Worm (Caenorhabditis elegans) whole organism, L1 larva: Measurements from ENCODE around the gene mboa-4.

Experiments
- C04F5.9 ChIP-seq: sonication (generic microtip); optimal IDR thresholded peaks from 2 replicates; lab custom pipeline; 2016; ENCODE audit warnings: missing genetic modification characterization, missing compliant biosample characterization
- C16A3.4 ChIP-seq: fragments of 150-350 bp; optimal IDR thresholded peaks from 2 replicates; lab custom pipeline; 2014; ENCODE audit warnings: missing biosample characterization, missing genetic modification characterization
- aly-2 ChIP-seq: fragments of 150-350 bp; optimal IDR thresholded peaks from 2 replicates; lab custom pipeline; 2014; ENCODE audit warnings: missing biosample characterization, missing genetic modification characterization
- ama-1 ChIP-seq: fragments of 150-350 bp; optimal IDR thresholded peaks from 2 replicates; lab custom pipeline; 2014
- blmp-1 ChIP-seq: fragments of 150-350 bp; optimal IDR thresholded peaks from 2 replicates; lab custom pipeline; 2014; ENCODE audit warnings: missing biosample characterization, missing genetic modification characterization
- ceh-88 ChIP-seq: fragments of 200-800 bp; sonication (Bioruptor generic); IDR thresholded peaks from 2 replicates; pipeline ENCODE4 v1.3.6; 2022; ENCODE audit warnings: missing genetic modification characterization, missing compliant biosample characterization
- ceh-90 ChIP-seq: sonication (generic microtip); optimal IDR thresholded peaks from 2 replicates; lab custom pipeline; 2016; ENCODE audit warnings: missing genetic modification characterization, missing compliant biosample characterization
- ces-1 ChIP-seq: fragments of 150-350 bp; optimal IDR thresholded peaks from 2 replicates; lab custom pipeline; 2014; ENCODE audit warnings: missing biosample characterization, missing genetic modification reagents, missing genetic modification characterization
- dpl-1 ChIP-seq, 3 experiments: fragments of 150-350 bp in 2 of 3; sonication (generic microtip) in 1 of 3; optimal IDR thresholded peaks; 2 replicates each; lab custom pipeline; 2014 to 2017; ENCODE audit warnings: missing biosample characterization in 3 of 3, missing genetic modification characterization in 3 of 3, missing genetic modification reagents in 3 of 3
- efl-1 ChIP-seq, 4 experiments: fragments of 150-350 bp; optimal IDR thresholded peaks in 3 of 4; peaks in 1 of 4; 1 replicate in 1 of 4; 2 replicates in 3 of 4; lab custom pipeline; 2014; ENCODE audit warnings: missing biosample characterization in 2 of 4, missing genetic modification characterization in 2 of 4, missing genetic modification reagents in 2 of 4
- elt-2 ChIP-seq: sonication (generic microtip); optimal IDR thresholded peaks from 2 replicates; lab custom pipeline; 2016; ENCODE audit warnings: missing genetic modification characterization, mild to moderate bottlenecking, inconsistent platforms, missing compliant biosample characterization, missing genetic modification reagents
- elt-3 ChIP-seq, 6 experiments: fragments of 150-350 bp in 1 of 6; sonication (generic microtip); optimal IDR thresholded peaks; 2 replicates each; lab custom pipeline; 2017 to 2018; ENCODE audit warnings: missing biosample characterization in 6 of 6, missing genetic modification characterization in 6 of 6, inconsistent platforms in 1 of 6
- ets-5 ChIP-seq: fragments of 200-800 bp; sonication (Bioruptor generic); IDR thresholded peaks from 2 replicates; pipeline ENCODE4 v1.3.6; 2022; ENCODE audit warnings: missing genetic modification characterization, missing compliant biosample characterization
- fkh-10 ChIP-seq: sonication (generic microtip); optimal IDR thresholded peaks from 2 replicates; lab custom pipeline; 2017; ENCODE audit warnings: missing biosample characterization, missing genetic modification reagents, missing genetic modification characterization
- fkh-4 ChIP-seq: sonication (generic microtip); optimal IDR thresholded peaks from 2 replicates; lab custom pipeline; 2016; ENCODE audit warnings: missing compliant biosample characterization, missing genetic modification characterization, borderline replicate concordance
- fkh-8 ChIP-seq: sonication (generic microtip); optimal IDR thresholded peaks from 2 replicates; lab custom pipeline; 2016; ENCODE audit warnings: mild to moderate bottlenecking, missing genetic modification characterization, missing compliant biosample characterization
- hlh-4 ChIP-seq: sonication (generic microtip); optimal IDR thresholded peaks from 2 replicates; lab custom pipeline; 2016; ENCODE audit warnings: mild to moderate bottlenecking, missing genetic modification characterization, missing compliant biosample characterization
- irx-1 ChIP-seq: sonication (generic microtip); optimal IDR thresholded peaks from 2 replicates; lab custom pipeline; 2016; ENCODE audit warnings: missing genetic modification characterization, missing compliant biosample characterization
- isw-1 ChIP-seq: fragments of 200-800 bp; sonication (Bioruptor generic); IDR thresholded peaks from 2 replicates; pipeline ENCODE4 v1.3.6; 2022; ENCODE audit warnings: missing genetic modification characterization, missing compliant biosample characterization
- lin-13 ChIP-seq: fragments of 150-350 bp; optimal IDR thresholded peaks from 2 replicates; lab custom pipeline; 2014; ENCODE audit warnings: missing biosample characterization, missing genetic modification reagents, missing genetic modification characterization
- lin-14 ChIP-seq: fragments of 200-800 bp; sonication (Bioruptor generic); optimal IDR thresholded peaks from 2 replicates; lab custom pipeline; 2018; ENCODE audit warnings: mild to moderate bottlenecking, missing genetic modification characterization, moderate library complexity, missing compliant biosample characterization
- lin-35 ChIP-seq, 2 experiments: fragments of 150-350 bp; optimal IDR thresholded peaks; 2 replicates each; lab custom pipeline; 2014; ENCODE audit warnings: missing biosample characterization in 2 of 2, missing genetic modification characterization in 2 of 2, missing genetic modification reagents in 2 of 2
- lir-3 ChIP-seq: sonication (generic microtip); optimal IDR thresholded peaks from 2 replicates; lab custom pipeline; 2016; ENCODE audit warnings: mild to moderate bottlenecking, missing genetic modification characterization, moderate library complexity, missing compliant biosample characterization; ENCODE audit not compliant: poor library complexity
- lsy-2 ChIP-seq, 2 experiments: fragments of 150-350 bp; optimal IDR thresholded peaks; 2 replicates each; lab custom pipeline; 2014; ENCODE audit warnings: missing biosample characterization in 2 of 2, missing genetic modification characterization in 2 of 2
- mep-1 ChIP-seq: fragments of 150-350 bp; optimal IDR thresholded peaks from 2 replicates; lab custom pipeline; 2014; ENCODE audit warnings: missing biosample characterization, missing genetic modification characterization
- nhr-19 ChIP-seq: fragments of 200-800 bp; sonication (Bioruptor generic); conservative IDR thresholded peaks from 2 replicates; pipeline ENCODE4 v1.3.6; 2022; ENCODE audit warnings: missing genetic modification characterization, missing compliant biosample characterization
- nhr-20 ChIP-seq: sonication (generic microtip); optimal IDR thresholded peaks from 2 replicates; lab custom pipeline; 2016; ENCODE audit warnings: mild to moderate bottlenecking, missing genetic modification characterization, missing compliant biosample characterization
- nhr-237 ChIP-seq: fragments of 150-350 bp; optimal IDR thresholded peaks from 2 replicates; lab custom pipeline; 2014; ENCODE audit warnings: missing biosample characterization, missing genetic modification characterization
- nhr-47 ChIP-seq: sonication (generic microtip); optimal IDR thresholded peaks from 2 replicates; lab custom pipeline; 2016; ENCODE audit warnings: mild to moderate bottlenecking, missing genetic modification characterization, moderate library complexity, missing compliant biosample characterization
- nhr-71 ChIP-seq: sonication (generic microtip); optimal IDR thresholded peaks from 2 replicates; lab custom pipeline; 2016; ENCODE audit warnings: mild to moderate bottlenecking, missing genetic modification characterization, moderate library complexity, missing compliant biosample characterization
- nhr-85 ChIP-seq: sonication (generic microtip); peaks from one replicate; lab custom pipeline; 2016; ENCODE audit warnings: missing genetic modification characterization, inconsistent platforms, missing compliant biosample characterization
- nhr-90 ChIP-seq: sonication (generic microtip); optimal IDR thresholded peaks from 2 replicates; lab custom pipeline; 2016; ENCODE audit warnings: mild to moderate bottlenecking, missing genetic modification characterization, missing compliant biosample characterization; ENCODE audit not compliant: poor library complexity
- pax-3 ChIP-seq: fragments of 200-800 bp; sonication (Bioruptor generic); optimal IDR thresholded peaks from 2 replicates; lab custom pipeline; 2018; ENCODE audit warnings: mild to moderate bottlenecking, missing genetic modification characterization, moderate library complexity, missing compliant biosample characterization
- pqm-1 ChIP-seq: sonication (generic microtip); optimal IDR thresholded peaks from 3 replicates; lab custom pipeline; 2017; ENCODE audit warnings: missing biosample characterization, missing genetic modification characterization
- snpc-4 ChIP-seq: fragments of 150-350 bp; optimal IDR thresholded peaks from 2 replicates; lab custom pipeline; 2014; ENCODE audit warnings: missing biosample characterization, missing genetic modification characterization
- snu-23 ChIP-seq: sonication (generic microtip); optimal IDR thresholded peaks from 2 replicates; lab custom pipeline; 2016; ENCODE audit warnings: missing genetic modification characterization, missing compliant biosample characterization
- sox-4 ChIP-seq: sonication (generic microtip); optimal IDR thresholded peaks from 2 replicates; lab custom pipeline; 2016; ENCODE audit warnings: missing genetic modification characterization, missing compliant biosample characterization
- sptf-1 ChIP-seq: fragments of 150-350 bp; optimal IDR thresholded peaks from 2 replicates; lab custom pipeline; 2014; ENCODE audit warnings: missing biosample characterization, missing genetic modification characterization
- sup-37 ChIP-seq: fragments of 200-800 bp; sonication (Bioruptor generic); optimal IDR thresholded peaks from 2 replicates; lab custom pipeline; 2018; ENCODE audit warnings: mild to moderate bottlenecking, missing genetic modification characterization, missing compliant biosample characterization
- swsn-7 ChIP-seq: sonication (generic microtip); optimal IDR thresholded peaks from 2 replicates; lab custom pipeline; 2016; ENCODE audit warnings: missing genetic modification characterization, missing compliant biosample characterization
- unc-130 ChIP-seq: fragments of 150-350 bp; optimal IDR thresholded peaks from 2 replicates; lab custom pipeline; 2017; ENCODE audit warnings: missing biosample characterization, missing genetic modification characterization, inconsistent platforms
- unc-62 ChIP-seq: fragments of 150-350 bp; optimal IDR thresholded peaks from 2 replicates; lab custom pipeline; 2014; ENCODE audit warnings: missing biosample characterization, missing genetic modification reagents, missing genetic modification characterization
- unc-86 ChIP-seq: sonication (generic microtip); optimal IDR thresholded peaks from 2 replicates; lab custom pipeline; 2016; ENCODE audit warnings: missing genetic modification characterization, missing compliant biosample characterization
- unc-98 ChIP-seq: fragments of 200-800 bp; sonication (Bioruptor generic); IDR thresholded peaks from 2 replicates; pipeline ENCODE4 v1.3.6; 2022; ENCODE audit warnings: missing genetic modification characterization, missing compliant biosample characterization
- vab-15 ChIP-seq: sonication (generic microtip); optimal IDR thresholded peaks from 2 replicates; lab custom pipeline; 2017; ENCODE audit warnings: missing genotype, mild to moderate bottlenecking, missing genetic modification characterization, missing compliant biosample characterization
- zag-1 ChIP-seq: fragments of 150-350 bp; optimal IDR thresholded peaks from 2 replicates; lab custom pipeline; 2014; ENCODE audit warnings: missing biosample characterization, missing genetic modification characterization

mboa-4 gene

DNA sequence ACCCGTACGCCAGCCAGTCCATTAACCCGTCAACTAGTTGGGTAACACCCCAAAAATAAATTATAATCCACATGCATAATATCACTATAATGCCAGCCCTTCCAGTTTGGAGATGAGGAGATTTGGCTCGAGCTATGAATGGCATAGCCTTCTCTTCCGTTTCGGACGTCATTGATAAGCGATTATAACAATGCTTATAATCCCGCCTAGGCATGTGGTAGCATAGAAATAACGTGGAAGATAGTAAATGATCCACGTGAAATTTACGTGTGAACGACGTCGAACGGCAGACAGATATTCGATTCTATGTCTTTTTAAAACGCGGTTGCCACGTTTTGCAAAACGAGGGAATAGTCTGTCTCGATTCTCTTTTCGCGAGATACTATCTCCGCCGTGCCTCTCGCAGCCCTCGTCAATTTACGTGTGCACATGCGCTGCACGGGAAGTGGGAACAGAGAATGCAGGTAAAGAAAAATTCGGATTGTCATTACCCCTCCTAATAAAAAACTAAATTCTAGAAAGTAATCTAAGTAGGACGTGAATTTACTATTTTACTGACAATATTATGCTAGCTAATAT lies 10.9 kb downstream of the mboa-4 start (continued):
- peak; percentile 55 for TF ChIP-seq lin-14 (GFP tag; lab: Kevin White, UChicago)
- TF ChIP-seq, all 84 proteins: peak for 18

DNA sequence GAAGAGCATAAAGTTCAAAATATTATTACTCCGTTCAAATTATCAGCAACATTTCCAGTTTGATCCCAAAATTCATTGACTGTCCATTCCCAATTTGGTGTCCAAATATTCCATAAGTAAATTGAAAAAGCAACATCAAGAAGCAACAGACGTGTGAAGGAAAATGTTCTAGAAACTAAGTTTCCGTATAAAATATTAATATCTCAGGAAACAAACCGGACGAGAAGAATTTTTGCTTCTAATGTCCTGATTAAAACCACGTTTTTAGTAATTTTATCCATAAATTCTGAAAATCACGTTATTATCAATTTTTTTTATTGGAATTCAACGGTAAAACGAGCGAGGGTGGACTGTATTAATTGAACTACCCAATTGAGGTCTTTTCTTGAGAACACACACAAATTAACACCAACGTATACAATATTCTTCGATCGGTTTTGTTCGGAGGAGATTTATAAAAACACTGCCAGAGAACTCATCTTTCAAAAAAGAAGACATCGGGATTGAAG lies 12.8 kb downstream of the mboa-4 start, which contains the start of gene pigq-1:
TSS of gene pigq-1 (minus strand) at position 286 of the 509 bp plus-strand sequence.
- TF ChIP-seq nhr-19 (GFP tag; lab: Robert Waterston, UW) (peak; percentile 26; the same call in 1 of the 2 replicates), unc-98 (GFP tag; lab: Robert Waterston, UW) (no peak), nhr-71 (tag; lab: Kevin White, UChicago) (peak; percentile 42), isw-1 (GFP tag; lab: Robert Waterston, UW) (no peak), pqm-1 (tag; lab: Kevin White, UChicago) (no peak), ama-1 (peak; percentile 64), mep-1 (tag; lab: Kevin White, UChicago) (no peak), swsn-7 (tag; lab: Kevin White, UChicago) (no peak), irx-1 (tag; lab: Kevin White, UChicago) (no peak), lin-35 (GFP tag; optimal IDR thresholded peaks at IDR 0.05; lab: Kevin White, UChicago) (no peak), vab-15 (tag; lab: Kevin White, UChicago) (no peak), hlh-4 (tag; lab: Kevin White, UChicago) (no peak), fkh-4 (tag; lab: Kevin White, UChicago) (no peak), snpc-4 (tag; lab: Kevin White, UChicago) (no peak), nhr-90 (tag; lab: Kevin White, UChicago) (peak; percentile 55), sox-4 (tag; lab: Kevin White, UChicago) (no peak), zag-1 (tag; lab: Kevin White, UChicago) (no peak), nhr-237 (tag; lab: Kevin White, UChicago) (no peak), elt-2 (tag; lab: Kevin White, UChicago) (peak; percentile 20), snu-23 (peak; percentile 31), efl-1 (optimal IDR thresholded peaks at IDR 0.05; lab: Kevin White, UChicago) (peak in 1 of 2 experiments; percentile 13), efl-1 (GFP tag; optimal IDR thresholded peaks at IDR 0.05 in 1 of 2; lab: Kevin White, UChicago) (peak in 1 of 2 experiments; percentile 93), aly-2 (tag; lab: Kevin White, UChicago) (peak; percentile 90), nhr-20 (tag; lab: Kevin White, UChicago) (no peak), unc-86 (no peak), C04F5.9 (tag; lab: Kevin White, UChicago) (no peak), ceh-90 (tag; lab: Kevin White, UChicago) (no peak), lsy-2 (tag; optimal IDR thresholded peaks at IDR 0.05; lab: Kevin White, UChicago) (peak; percentile 32 to 35), pax-3 (tag; lab: Kevin White, UChicago) (peak; percentile 6), lin-13 (GFP tag; lab: Kevin White, UChicago) (no peak), unc-62 (GFP tag; lab: Kevin White, UChicago) (no peak), unc-130 (tag; lab: Kevin White, UChicago) (no peak), fkh-8 (tag; lab: Kevin White, UChicago) (no peak), sptf-1 (tag; lab: Kevin White, UChicago) (no peak), lir-3 (tag; lab: Kevin White, UChicago) (no peak), ets-5 (GFP tag; lab: Robert Waterston, UW) (no peak), blmp-1 (tag; lab: Kevin White, UChicago) (no peak), fkh-10 (GFP tag; lab: Kevin White, UChicago) (no peak), ceh-88 (GFP tag; lab: Robert Waterston, UW) (no peak), dpl-1 (GFP tag; optimal IDR thresholded peaks at IDR 0.05; lab: Kevin White, UChicago) (no peak), nhr-85 (tag; lab: Kevin White, UChicago) (peak; percentile 66), ces-1 (GFP tag; lab: Kevin White, UChicago) (no peak), nhr-47 (tag; lab: Kevin White, UChicago) (peak; percentile 28), C16A3.4 (no peak), sup-37 (GFP tag; lab: Kevin White, UChicago) (no peak), elt-3 (tag; optimal IDR thresholded peaks at IDR 0.05; lab: Kevin White, UChicago) (peak in 1 of 6 experiments; percentile 20)
